Worm (Caenorhabditis elegans) whole organism, L4/young adult: ENCODE measurements around the gene C31H2.3.

ENCODE experiments used
- W03F9.2 ChIP-seq: fragments of 150-350 bp; optimal IDR thresholded peaks from 2 replicates; lab custom pipeline; 2014; ENCODE audit warnings: missing biosample characterization, missing genetic modification characterization
- dao-5 ChIP-seq: sonication (generic microtip); optimal IDR thresholded peaks from 2 replicates; lab custom pipeline; 2016; ENCODE audit warnings: missing genotype, missing genetic modification characterization, moderate library complexity, missing compliant biosample characterization
- him-1 ChIP-seq: sonication (generic microtip); optimal IDR thresholded peaks from 2 replicates; lab custom pipeline; 2016; ENCODE audit warnings: missing genotype, missing genetic modification reagents, missing genetic modification characterization, missing compliant biosample characterization

C31H2.3 gene

DNA sequence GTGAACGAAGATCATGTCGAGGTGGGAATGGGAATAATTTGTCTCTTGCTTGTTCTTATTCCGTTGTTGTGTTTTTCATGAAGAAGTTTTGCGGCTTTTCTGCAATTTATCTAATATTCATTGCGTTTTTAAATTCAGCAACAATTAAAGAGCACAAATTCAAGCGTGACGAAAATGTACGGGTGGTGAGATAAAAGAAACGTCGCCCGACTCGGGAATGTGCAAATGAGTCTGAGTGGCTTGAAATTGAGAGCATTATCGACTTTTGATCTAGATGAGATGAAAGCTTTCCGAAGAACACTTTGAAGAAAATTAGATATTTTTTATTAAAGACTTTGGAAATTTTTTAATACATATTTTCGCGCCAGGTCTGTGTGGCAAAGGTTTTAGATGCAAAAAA lies 16.9 kb upstream of the C31H2.3 start, which contains the start of gene T03G11.10:
T03G11.10 (minus strand) TSS at position 101 of the 400 bp plus-strand sequence.
- TF ChIP-seq dao-5 (tag; lab: Kevin White, UChicago) = no peak
- TF ChIP-seq him-1 (tag; lab: Kevin White, UChicago) = no peak
- TF ChIP-seq W03F9.2 (tag; lab: Kevin White, UChicago) = no peak

DNA sequence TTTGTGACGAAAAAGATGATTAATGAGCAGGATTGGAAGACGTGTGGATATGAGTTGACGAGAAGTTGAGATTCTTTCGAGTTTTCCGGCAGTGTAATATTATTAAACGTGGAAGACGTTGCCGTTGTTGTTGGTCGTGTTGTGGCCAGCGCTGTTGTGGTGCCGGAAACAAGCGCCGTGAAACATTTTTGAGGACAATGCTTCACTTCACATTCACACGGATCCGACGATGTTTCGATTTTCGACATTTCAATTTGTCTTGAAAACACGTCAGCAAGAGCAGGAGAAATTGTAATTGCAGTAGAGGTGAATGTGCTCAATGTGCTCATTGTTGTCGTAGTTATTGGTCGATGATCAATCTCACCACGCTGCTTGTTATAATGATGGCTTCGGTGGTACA lies 14.6 kb upstream of the C31H2.3 start:
- TF ChIP-seq him-1 (tag; lab: Kevin White, UChicago) = no peak
- no peak for TF ChIP-seq W03F9.2 (tag; lab: Kevin White, UChicago)
- TF ChIP-seq dao-5 (tag; lab: Kevin White, UChicago) = no peak

- peak; percentile 90 for TF ChIP-seq W03F9.2 (tag; lab: Kevin White, UChicago)
- peak; percentile 64 for TF ChIP-seq him-1 (tag; lab: Kevin White, UChicago)
- no peak for TF ChIP-seq dao-5 (tag; lab: Kevin White, UChicago)
Measured at ce11 chrX:5165037-5165436, 10.9 kb upstream of the C31H2.3 start, which contains the start of gene mans-3. mans-3 (plus strand) TSS chrX:5165395.

DNA sequence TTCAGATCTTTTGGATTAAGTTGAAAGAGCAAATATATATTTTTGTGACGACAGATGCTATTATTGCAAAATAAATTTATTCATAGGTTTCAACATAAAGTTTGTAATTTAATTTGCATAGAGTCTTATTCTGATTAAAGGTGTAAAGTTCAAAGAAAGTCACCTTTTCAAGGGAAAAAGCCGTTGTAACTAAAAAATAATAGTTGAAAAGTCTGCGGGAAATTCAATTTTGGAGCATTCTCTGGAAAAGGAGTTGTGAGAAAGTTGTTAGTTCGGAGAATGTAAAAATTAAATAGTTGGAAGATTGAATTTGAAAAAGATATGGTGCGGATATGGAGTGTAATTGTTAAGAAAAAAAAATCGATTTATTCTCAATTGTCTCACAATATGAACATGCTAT lies 9.9 kb upstream of the C31H2.3 start:
- TF ChIP-seq him-1 (tag; lab: Kevin White, UChicago) = no peak
- TF ChIP-seq dao-5 (tag; lab: Kevin White, UChicago) = no peak
- no peak for TF ChIP-seq W03F9.2 (tag; lab: Kevin White, UChicago)

DNA sequence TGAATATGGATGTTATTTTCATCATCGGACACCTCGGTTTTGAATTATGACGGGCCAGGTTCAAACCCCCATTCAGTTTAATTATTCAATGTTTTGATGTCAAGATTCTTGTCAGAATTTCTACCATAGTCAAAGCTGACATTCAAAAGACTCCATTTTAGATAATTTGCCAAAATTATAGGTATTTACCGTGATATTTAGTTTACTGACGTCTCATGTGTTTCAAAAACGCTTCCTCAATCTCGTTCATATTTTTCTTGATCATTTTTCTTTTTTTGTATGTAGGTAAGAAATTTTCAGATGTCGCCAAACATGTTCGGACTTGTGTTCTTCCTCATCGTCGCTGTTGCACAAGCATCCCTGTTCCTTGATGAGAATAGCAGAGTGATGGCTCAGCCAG lies 8.6 kb upstream of the C31H2.3 start, which contains the start of gene EGAP5.1:
EGAP5.1 (plus strand) TSS at position 301 of the 400 bp plus-strand sequence.
- TF ChIP-seq him-1 (tag; lab: Kevin White, UChicago) (no peak), dao-5 (tag; lab: Kevin White, UChicago) (no peak), W03F9.2 (tag; lab: Kevin White, UChicago) (no peak)

- TF ChIP-seq dao-5 (tag; lab: Kevin White, UChicago) = no peak
Measured at ce11 chrX:5159645-5160044, 5.5 kb upstream of the C31H2.3 start, which contains the start of gene C31H2.4. C31H2.4 (minus strand) TSS chrX:5159663.

DNA sequence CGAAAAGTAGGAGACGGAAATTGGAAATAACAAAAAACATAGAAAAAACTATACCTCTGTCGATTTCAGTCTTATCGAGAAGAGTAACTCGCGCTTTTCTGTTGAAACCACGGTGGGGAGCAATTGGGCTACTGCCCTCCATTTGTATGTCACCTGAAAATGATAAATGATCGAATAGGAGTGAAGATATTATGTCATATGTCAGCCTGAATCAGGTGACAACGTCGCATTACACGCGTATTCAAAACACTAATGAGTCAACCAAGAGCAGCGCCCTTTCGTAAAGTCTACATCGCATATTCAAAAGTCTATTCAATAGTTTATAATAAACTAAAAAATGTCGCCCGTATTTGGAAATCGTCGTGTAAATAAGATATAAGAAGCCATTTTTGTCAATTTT lies 1.2 kb downstream of the C31H2.3 start:
- TF ChIP-seq dao-5 (tag; lab: Kevin White, UChicago) = no peak
- TF ChIP-seq him-1 (tag; lab: Kevin White, UChicago) = no peak
- TF ChIP-seq W03F9.2 (tag; lab: Kevin White, UChicago) = no peak

ce11 chrX:5151866-5152265 lies 2.3 kb downstream of the C31H2.3 start:
- TF ChIP-seq him-1 (tag; lab: Kevin White, UChicago) (no peak), W03F9.2 (tag; lab: Kevin White, UChicago) (no peak), dao-5 (tag; lab: Kevin White, UChicago) (no peak)

DNA sequence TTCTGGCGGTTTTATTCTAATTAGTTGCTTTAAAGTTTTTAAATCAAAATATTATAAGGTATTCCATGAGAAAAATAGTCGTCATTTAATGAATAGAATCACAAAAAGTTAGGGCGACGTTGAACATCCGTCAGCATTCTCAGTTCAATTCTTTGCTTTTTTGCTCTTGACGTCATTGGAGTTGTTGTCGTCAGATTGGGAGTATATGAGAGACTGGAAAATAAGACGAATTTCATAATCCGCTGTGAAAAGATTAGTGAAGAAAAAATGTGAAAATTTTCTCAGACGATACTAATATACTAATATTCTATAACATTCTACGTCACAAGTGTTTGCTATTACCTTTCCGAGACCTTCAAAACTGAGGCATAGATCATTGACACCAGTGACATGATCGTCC lies 2.8 kb downstream of the C31H2.3 start:
- no peak for TF ChIP-seq him-1 (tag; lab: Kevin White, UChicago)
- TF ChIP-seq dao-5 (tag; lab: Kevin White, UChicago) = no peak
- TF ChIP-seq W03F9.2 (tag; lab: Kevin White, UChicago) = no peak

- TF ChIP-seq him-1 (tag; lab: Kevin White, UChicago) = no peak
- TF ChIP-seq dao-5 (tag; lab: Kevin White, UChicago) = no peak
- TF ChIP-seq W03F9.2 (tag; lab: Kevin White, UChicago) = no peak
Measured at ce11 chrX:5150389-5150788, 3.8 kb downstream of the C31H2.3 start, which contains the start of gene dpy-8. dpy-8 (minus strand) TSS chrX:5150476.

- TF ChIP-seq him-1 (tag; lab: Kevin White, UChicago) (no peak), dao-5 (tag; lab: Kevin White, UChicago) (no peak), W03F9.2 (tag; lab: Kevin White, UChicago) (no peak)
Measured at ce11 chrX:5147918-5148317, 6.3 kb downstream of the C31H2.3 start, which contains the start of gene C31H2.14. C31H2.14 (plus strand) TSS chrX:5148218.

DNA sequence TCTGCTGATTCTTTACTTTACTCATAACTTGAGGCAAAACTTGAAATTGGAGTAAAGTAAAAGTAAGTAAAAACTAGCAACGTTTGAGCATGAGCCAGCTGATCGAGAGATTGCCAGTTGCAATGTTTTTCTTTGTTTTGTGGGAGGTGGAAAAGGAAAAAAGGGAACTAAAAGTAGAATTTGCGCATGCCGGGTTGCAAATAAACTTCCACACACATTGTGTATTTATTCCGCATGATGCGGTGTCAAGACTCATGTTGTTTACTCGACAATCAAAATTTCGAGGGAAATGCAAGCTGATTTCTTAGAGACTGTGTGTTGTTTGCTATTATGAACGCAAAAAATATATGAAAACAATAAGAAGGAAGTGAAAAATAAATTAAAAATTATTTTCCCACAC lies 11.8 kb downstream of the C31H2.3 start:
- TF ChIP-seq W03F9.2 (tag; lab: Kevin White, UChicago) (no peak), him-1 (tag; lab: Kevin White, UChicago) (no peak), dao-5 (tag; lab: Kevin White, UChicago) (no peak)

ce11 chrX:5140177-5140576 lies 14.0 kb downstream of the C31H2.3 start:
- no peak for TF ChIP-seq dao-5 (tag; lab: Kevin White, UChicago)
- no peak for TF ChIP-seq W03F9.2 (tag; lab: Kevin White, UChicago)
- TF ChIP-seq him-1 (tag; lab: Kevin White, UChicago) = peak; percentile 45

DNA sequence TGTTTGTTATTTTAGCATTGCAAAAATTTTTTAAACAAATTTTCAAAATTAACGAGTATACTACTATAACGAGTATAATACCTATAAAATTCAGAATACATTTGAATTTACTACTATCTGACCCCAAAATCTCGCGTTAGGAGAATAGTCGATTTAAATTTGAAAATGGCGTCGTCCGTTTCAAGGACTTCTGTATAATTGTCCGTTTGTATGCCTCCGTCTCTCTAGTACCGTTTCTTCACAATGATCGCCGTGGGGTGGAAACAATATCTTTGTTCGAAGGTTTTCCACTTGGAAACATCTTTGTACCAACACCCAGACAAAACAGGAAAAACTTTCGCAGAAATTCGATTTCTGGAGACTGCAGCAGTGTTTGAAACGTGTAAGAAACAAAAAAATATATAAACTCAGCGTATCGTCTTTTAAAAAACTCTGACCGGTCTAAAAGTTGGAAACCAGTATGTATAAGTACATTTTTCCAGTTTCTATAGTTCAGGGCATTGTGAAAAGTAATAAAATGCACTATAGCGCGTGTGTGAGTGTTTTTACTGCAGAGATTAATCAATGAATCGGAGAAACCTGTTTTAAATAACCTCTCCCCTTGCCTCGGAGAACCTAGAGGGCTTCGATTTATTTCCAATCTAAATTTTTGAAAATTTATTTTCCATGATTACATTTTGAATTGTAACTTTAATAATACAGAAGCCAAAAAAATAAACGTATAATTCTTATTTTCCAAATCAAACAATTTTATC lies 16.3 kb downstream of the C31H2.3 start:
- TF ChIP-seq him-1 (tag; lab: Kevin White, UChicago) (no peak), W03F9.2 (tag; lab: Kevin White, UChicago) (no peak), dao-5 (tag; lab: Kevin White, UChicago) (no peak)
